Worm (Caenorhabditis elegans): ENCODE data around the gene F58G1.7.

The F58G1.7 gene

DNA sequence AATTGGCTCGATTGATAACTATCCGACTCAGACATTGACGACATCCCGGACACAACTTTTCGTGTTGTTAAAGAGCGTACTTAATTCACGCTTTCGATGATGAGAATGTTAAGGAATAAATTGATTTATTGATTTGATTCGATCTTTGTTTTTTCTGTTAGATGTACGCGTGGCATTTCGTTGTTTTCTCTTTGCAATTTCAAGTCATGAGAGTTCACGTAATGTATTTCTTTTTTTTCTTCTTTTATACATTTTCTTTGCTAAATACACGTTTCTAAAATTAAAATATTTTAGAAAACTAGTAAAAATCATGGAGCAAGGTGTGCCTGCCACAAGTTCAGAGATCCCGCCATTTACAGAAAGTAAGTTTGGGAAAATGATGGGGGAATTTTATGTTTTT, 6.6 kb upstream of the F58G1.7 start, which contains the start of the genes Y38F1A.1 and Y38F1A.2:
TSS of gene Y38F1A.1 (minus strand) at position 101 of the 400 bp plus-strand sequence.
TSS of gene Y38F1A.2 (plus strand) at position 289 of the 400 bp plus-strand sequence.
- no peak for TF ChIP-seq ztf-11 (tag; optimal IDR thresholded peaks at IDR 0.05)
- no peak for TF ChIP-seq ztf-4 (tag; optimal IDR thresholded peaks at IDR 0.05)
- TF ChIP-seq elt-2 (tag; optimal IDR thresholded peaks at IDR 0.05), result no peak
- TF ChIP-seq egl-5 (tag; optimal IDR thresholded peaks at IDR 0.05), result no peak
- no peak for TF ChIP-seq unc-39 (tag; optimal IDR thresholded peaks at IDR 0.05)
- no peak for TF ChIP-seq jun-1 (tag; optimal IDR thresholded peaks at IDR 0.05)
- TF ChIP-seq aly-2 (tag; optimal IDR thresholded peaks at IDR 0.05), result no peak
- no peak for TF ChIP-seq daf-12 (tag; optimal IDR thresholded peaks at IDR 0.05)
- no peak for TF ChIP-seq ama-1 (optimal IDR thresholded peaks at IDR 0.05)
- no peak for TF ChIP-seq nhr-11 (tag; optimal IDR thresholded peaks at IDR 0.05)
- no peak for TF ChIP-seq fkh-10 (GFP tag; optimal IDR thresholded peaks at IDR 0.05)
- TF ChIP-seq tbx-2 (tag; optimal IDR thresholded peaks at IDR 0.05), result no peak
- no peak for TF ChIP-seq R02D3.7 (tag; optimal IDR thresholded peaks at IDR 0.05)
- no peak for TF ChIP-seq ceh-82 (tag; optimal IDR thresholded peaks at IDR 0.05)
- TF ChIP-seq ceh-28 (tag; optimal IDR thresholded peaks at IDR 0.05), result no peak
- TF ChIP-seq nhr-237 (tag; optimal IDR thresholded peaks at IDR 0.05), result no peak
- TF ChIP-seq nhr-28 (tag; optimal IDR thresholded peaks at IDR 0.05), result no peak
- no peak for TF ChIP-seq lsy-12 (tag; optimal IDR thresholded peaks at IDR 0.05)
- TF ChIP-seq nfya-1 (tag; optimal IDR thresholded peaks at IDR 0.05; ENCODE audit: insufficient read depth), result no peak
- TF ChIP-seq nhr-43 (tag; optimal IDR thresholded peaks at IDR 0.05; ENCODE audit: poor library complexity, severe bottlenecking), result no peak

DNA sequence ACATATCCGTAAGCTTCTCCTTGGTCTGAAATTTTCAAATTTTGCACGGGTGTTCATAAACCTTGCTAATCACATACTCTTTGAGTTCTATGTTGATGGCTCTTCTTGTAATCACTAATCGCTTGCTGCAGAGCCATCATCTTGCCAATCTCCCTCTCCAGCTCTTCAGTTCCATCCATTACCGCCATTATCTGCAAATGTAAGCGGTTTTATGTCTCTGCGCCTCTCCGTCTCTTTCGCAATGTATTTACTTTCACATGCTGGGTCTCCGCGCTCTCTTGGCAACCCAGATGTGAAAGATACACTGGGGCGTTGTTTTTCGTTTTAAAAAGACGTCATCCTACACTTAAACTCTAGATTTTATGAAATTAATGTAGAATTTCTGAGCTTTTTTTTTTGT, 5.2 kb upstream of the F58G1.7 start:
- TF ChIP-seq nfya-1 (tag; optimal IDR thresholded peaks at IDR 0.05; ENCODE audit: insufficient read depth) (peak; percentile 66), elt-2 (tag; optimal IDR thresholded peaks at IDR 0.05) (peak; percentile 29), egl-5 (tag; optimal IDR thresholded peaks at IDR 0.05) (peak; percentile 79), fos-1 (tag; optimal IDR thresholded peaks at IDR 0.05) (no peak), elt-1 (tag; optimal IDR thresholded peaks at IDR 0.05) (no peak), jun-1 (tag; optimal IDR thresholded peaks at IDR 0.05) (no peak), ceh-16 (tag; optimal IDR thresholded peaks at IDR 0.05) (no peak), elt-3 (tag; optimal IDR thresholded peaks at IDR 0.05) (no peak), snpc-4 (tag; optimal IDR thresholded peaks at IDR 0.05) (peak; percentile 52), ceh-28 (tag; optimal IDR thresholded peaks at IDR 0.05) (peak; percentile 35), lin-15B (tag; optimal IDR thresholded peaks at IDR 0.05) (peak; percentile 9), pha-4 (tag; optimal IDR thresholded peaks at IDR 0.05) (peak; percentile 61), lin-39 (tag; optimal IDR thresholded peaks at IDR 0.05) (peak; percentile 63)

DNA sequence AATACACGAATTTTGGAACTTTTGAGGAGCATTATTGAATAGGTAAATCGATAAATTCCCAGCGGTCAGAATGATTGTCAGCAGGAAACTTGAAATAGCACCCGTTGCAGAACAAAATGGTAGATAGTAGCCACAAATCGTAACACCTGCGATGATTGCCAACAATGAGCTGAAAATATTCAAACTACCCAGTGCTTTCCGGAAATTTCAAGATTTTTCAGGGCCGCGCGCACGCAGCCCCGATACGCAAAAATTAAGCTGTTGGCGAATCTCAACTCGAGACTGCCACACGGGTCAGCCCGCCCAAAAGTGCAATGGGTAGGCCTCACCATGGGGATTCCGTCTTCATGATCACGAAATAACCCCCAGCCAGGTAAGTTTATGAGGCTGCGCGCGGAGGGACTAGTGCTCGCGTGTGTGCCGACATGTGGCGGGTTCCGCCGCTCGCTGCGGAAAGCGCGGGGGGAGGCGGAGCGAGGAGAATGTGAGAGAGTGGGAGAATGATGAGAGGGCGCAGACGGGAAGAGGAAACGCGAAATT, 3.4 kb downstream of the F58G1.7 start:
- peak; percentile 75 for TF ChIP-seq skn-1 (tag; optimal IDR thresholded peaks at IDR 0.05)
- peak; percentile 94 for TF ChIP-seq aly-2 (tag; optimal IDR thresholded peaks at IDR 0.05)
- peak; percentile 52 for TF ChIP-seq zag-1 (tag; optimal IDR thresholded peaks at IDR 0.05)
- peak; percentile 56 for TF ChIP-seq nhr-76 (tag; optimal IDR thresholded peaks at IDR 0.05)
- peak; percentile 41 for TF ChIP-seq ztf-4 (tag; optimal IDR thresholded peaks at IDR 0.05)
- no peak for TF ChIP-seq ceh-9 (tag; optimal IDR thresholded peaks at IDR 0.05)
- no peak for TF ChIP-seq fkh-10 (GFP tag; optimal IDR thresholded peaks at IDR 0.05)
- peak; percentile 87 for TF ChIP-seq pha-4 (tag; optimal IDR thresholded peaks at IDR 0.05)
- no peak for TF ChIP-seq egl-27 (tag; optimal IDR thresholded peaks at IDR 0.05)
- TF ChIP-seq jun-1 (tag; optimal IDR thresholded peaks at IDR 0.05), result peak; percentile 95
- TF ChIP-seq tbx-2 (tag; optimal IDR thresholded peaks at IDR 0.05), result peak; percentile 94
- TF ChIP-seq nfya-1 (tag; optimal IDR thresholded peaks at IDR 0.05; ENCODE audit: insufficient read depth), result peak; percentile 88
- peak; percentile 78 for TF ChIP-seq nhr-28 (tag; optimal IDR thresholded peaks at IDR 0.05)
- TF ChIP-seq nhr-25 (tag; optimal IDR thresholded peaks at IDR 0.05), result peak; percentile 95
- TF ChIP-seq mml-1 (tag; optimal IDR thresholded peaks at IDR 0.05), result no peak
- peak; percentile 88 for TF ChIP-seq nhr-23 (tag; optimal IDR thresholded peaks at IDR 0.05)
- TF ChIP-seq elt-2 (tag; optimal IDR thresholded peaks at IDR 0.05), result peak; percentile 87
- TF ChIP-seq eor-1 (tag; optimal IDR thresholded peaks at IDR 0.05), result no peak
- TF ChIP-seq nhr-11 (tag; optimal IDR thresholded peaks at IDR 0.05), result peak; percentile 21
- no peak for TF ChIP-seq sea-2 (GFP tag; optimal IDR thresholded peaks at IDR 0.05)
- TF ChIP-seq egl-5 (tag; optimal IDR thresholded peaks at IDR 0.05), result peak; percentile 39
- peak; percentile 86 for TF ChIP-seq ceh-28 (tag; optimal IDR thresholded peaks at IDR 0.05)
- TF ChIP-seq lin-39 (tag; optimal IDR thresholded peaks at IDR 0.05), result peak; percentile 95
- TF ChIP-seq daf-12 (tag; optimal IDR thresholded peaks at IDR 0.05), result peak; percentile 16
- TF ChIP-seq hmg-11 (tag; optimal IDR thresholded peaks at IDR 0.05), result peak; percentile 96
- peak; percentile 72 for TF ChIP-seq lin-15B (tag; optimal IDR thresholded peaks at IDR 0.05)
- peak; percentile 50 for TF ChIP-seq unc-62 (GFP tag; optimal IDR thresholded peaks at IDR 0.05)
- peak; percentile 96 for TF ChIP-seq nhr-43 (tag; optimal IDR thresholded peaks at IDR 0.05; ENCODE audit: poor library complexity, severe bottlenecking)
- peak; percentile 86 for TF ChIP-seq nhr-77 (tag; optimal IDR thresholded peaks at IDR 0.05)
- TF ChIP-seq elt-3 (tag; optimal IDR thresholded peaks at IDR 0.05), result peak; percentile 45 to 96 (median 85)
- no peak for TF ChIP-seq unc-39 (tag; optimal IDR thresholded peaks at IDR 0.05)
- no peak for TF ChIP-seq ztf-11 (tag; optimal IDR thresholded peaks at IDR 0.05)
- peak; percentile 100 for TF ChIP-seq ama-1 (optimal IDR thresholded peaks at IDR 0.05)
- TF ChIP-seq ceh-82 (tag; optimal IDR thresholded peaks at IDR 0.05), result peak; percentile 89
- no peak for TF ChIP-seq nhr-67 (tag; optimal IDR thresholded peaks at IDR 0.05)
- peak; percentile 23 for TF ChIP-seq ceh-16 (tag; optimal IDR thresholded peaks at IDR 0.05)
- peak; percentile 81 for TF ChIP-seq R02D3.7 (tag; optimal IDR thresholded peaks at IDR 0.05)
- TF ChIP-seq nhr-12 (tag; optimal IDR thresholded peaks at IDR 0.05), result no peak
- TF ChIP-seq snpc-4 (tag; optimal IDR thresholded peaks at IDR 0.05), result peak; percentile 100
- TF ChIP-seq mdl-1 (tag; optimal IDR thresholded peaks at IDR 0.05), result peak; percentile 20
- peak; percentile 91 for TF ChIP-seq lsy-12 (tag; optimal IDR thresholded peaks at IDR 0.05)
- TF ChIP-seq nhr-237 (tag; optimal IDR thresholded peaks at IDR 0.05), result no peak

Data from whole organism, L3 larva.